Worm (Caenorhabditis elegans) whole organism, late embryonic: ENCODE data around the gene pyp-1.

Source experiments
- C08G9.2 ChIP-seq: sonication (generic microtip); optimal IDR thresholded peaks from 2 replicates; lab custom pipeline; 2016; ENCODE audit warnings: mild to moderate bottlenecking, missing genetic modification characterization, moderate library complexity, missing compliant biosample characterization
- C38D4.7 ChIP-seq: fragments of 200-800 bp; sonication (Bioruptor generic); optimal IDR thresholded peaks from 2 replicates; lab custom pipeline; 2018; ENCODE audit warnings: mild to moderate bottlenecking, missing genetic modification characterization, moderate library complexity, missing compliant biosample characterization
- F13H6.1 ChIP-seq: sonication (generic microtip); optimal IDR thresholded peaks from 2 replicates; lab custom pipeline; 2016; ENCODE audit warnings: missing genetic modification characterization, missing compliant biosample characterization
- K02D7.2 ChIP-seq: sonication (generic microtip); optimal IDR thresholded peaks from 2 replicates; lab custom pipeline; 2017; ENCODE audit warnings: mild to moderate bottlenecking, missing genetic modification characterization, missing compliant biosample characterization
- ahr-1 ChIP-seq: sonication (generic microtip); optimal IDR thresholded peaks from 2 replicates; lab custom pipeline; 2016; ENCODE audit warnings: missing genetic modification characterization, missing compliant biosample characterization
- ceh-2 ChIP-seq: sonication (generic microtip); optimal IDR thresholded peaks from 2 replicates; lab custom pipeline; 2016; ENCODE audit warnings: missing genotype, missing genetic modification characterization, missing compliant biosample characterization
- ceh-22 ChIP-seq: sonication (generic microtip); optimal IDR thresholded peaks from 2 replicates; lab custom pipeline; 2017; ENCODE audit warnings: missing biosample characterization, missing genetic modification characterization
- ceh-24 ChIP-seq: sonication (generic microtip); optimal IDR thresholded peaks from 2 replicates; lab custom pipeline; 2016; ENCODE audit warnings: mild to moderate bottlenecking, missing genetic modification characterization, missing compliant biosample characterization
- ceh-30 ChIP-seq: fragments of 150-350 bp; optimal IDR thresholded peaks from 2 replicates; lab custom pipeline; 2014; ENCODE audit warnings: missing biosample characterization, missing genetic modification characterization
- ceh-31 ChIP-seq: sonication (generic microtip); optimal IDR thresholded peaks from 2 replicates; lab custom pipeline; 2016; ENCODE audit warnings: missing genetic modification characterization, missing compliant biosample characterization
- ceh-34 ChIP-seq: sonication (generic microtip); optimal IDR thresholded peaks from 2 replicates; lab custom pipeline; 2016; ENCODE audit warnings: mild to moderate bottlenecking, missing genetic modification characterization, missing compliant biosample characterization
- ceh-45 ChIP-seq: fragments of 200-800 bp; sonication (Bioruptor generic); IDR thresholded peaks from 2 replicates; pipeline ENCODE4 v1.3.6; 2022; ENCODE audit warnings: missing genetic modification reagents, missing genetic modification characterization, missing compliant biosample characterization
- ceh-48 ChIP-seq: sonication (generic microtip); optimal IDR thresholded peaks from 2 replicates; lab custom pipeline; 2016; ENCODE audit warnings: missing genetic modification characterization, inconsistent platforms, missing compliant biosample characterization
- dmd-4 ChIP-seq: sonication (generic microtip); optimal IDR thresholded peaks from 2 replicates; lab custom pipeline; 2016; ENCODE audit warnings: borderline replicate concordance, missing genetic modification characterization, missing compliant biosample characterization
- dve-1 ChIP-seq: sonication (generic microtip); optimal IDR thresholded peaks from 2 replicates; lab custom pipeline; 2017; ENCODE audit warnings: antibody characterized with exemption, mild to moderate bottlenecking, missing genetic modification characterization, missing compliant biosample characterization
- elt-2 ChIP-seq: sonication (generic microtip); optimal IDR thresholded peaks from 2 replicates; lab custom pipeline; 2016; ENCODE audit warnings: missing genetic modification reagents, missing genetic modification characterization, missing compliant biosample characterization
- ets-4 ChIP-seq: sonication (generic microtip); optimal IDR thresholded peaks from 2 replicates; lab custom pipeline; 2016; ENCODE audit warnings: missing genetic modification characterization, missing compliant biosample characterization
- fax-1 ChIP-seq: sonication (generic microtip); optimal IDR thresholded peaks from 2 replicates; lab custom pipeline; 2016; ENCODE audit warnings: missing genotype, missing genetic modification characterization, missing compliant biosample characterization
- fkh-10 ChIP-seq: fragments of 150-350 bp; optimal IDR thresholded peaks from 2 replicates; lab custom pipeline; 2014; ENCODE audit warnings: missing biosample characterization, missing genetic modification reagents, missing genetic modification characterization
- fkh-6 ChIP-seq: sonication (generic microtip); optimal IDR thresholded peaks from 2 replicates; lab custom pipeline; 2016; ENCODE audit warnings: missing genetic modification characterization, missing compliant biosample characterization
- hlh-15 ChIP-seq: sonication (generic microtip); optimal IDR thresholded peaks from 2 replicates; lab custom pipeline; 2016; ENCODE audit warnings: missing genetic modification characterization, missing compliant biosample characterization
- hlh-30 ChIP-seq: sonication (generic microtip); optimal IDR thresholded peaks from 2 replicates; lab custom pipeline; 2017; ENCODE audit warnings: antibody characterized with exemption, missing genetic modification characterization, missing compliant biosample characterization; ENCODE audit not compliant: insufficient read depth
- hlh-6 ChIP-seq: sonication (generic microtip); optimal IDR thresholded peaks from 2 replicates; lab custom pipeline; 2016; ENCODE audit warnings: missing genotype, missing genetic modification characterization, missing compliant biosample characterization
- lim-6 ChIP-seq: sonication (generic microtip); optimal IDR thresholded peaks from 2 replicates; lab custom pipeline; 2016; ENCODE audit warnings: missing genetic modification characterization, missing compliant biosample characterization
- mec-3 ChIP-seq: sonication (generic microtip); optimal IDR thresholded peaks from 2 replicates; lab custom pipeline; 2016; ENCODE audit warnings: borderline replicate concordance, missing genetic modification characterization, missing compliant biosample characterization
- nhr-11 ChIP-seq: fragments of 150-350 bp; optimal IDR thresholded peaks from 2 replicates; lab custom pipeline; 2014; ENCODE audit warnings: missing biosample characterization, missing genetic modification characterization
- odd-2 ChIP-seq: sonication (generic microtip); optimal IDR thresholded peaks from 2 replicates; lab custom pipeline; 2017; ENCODE audit warnings: antibody characterized with exemption, mild to moderate bottlenecking, missing genetic modification characterization, missing compliant biosample characterization
- pag-3 ChIP-seq: sonication (generic microtip); optimal IDR thresholded peaks from 2 replicates; lab custom pipeline; 2016; ENCODE audit warnings: missing compliant biosample characterization, missing genetic modification characterization, borderline replicate concordance
- pat-9 ChIP-seq: fragments of 200-800 bp; sonication (Bioruptor generic); optimal IDR thresholded peaks from 2 replicates; lab custom pipeline; 2018; ENCODE audit warnings: mild to moderate bottlenecking, missing genetic modification characterization, moderate library complexity, missing compliant biosample characterization
- pha-2 ChIP-seq: sonication (generic microtip); optimal IDR thresholded peaks from 2 replicates; lab custom pipeline; 2017; ENCODE audit warnings: mild to moderate bottlenecking, missing genetic modification characterization, missing compliant biosample characterization
- pha-4 ChIP-seq: fragments of 150-350 bp; optimal IDR thresholded peaks from 2 replicates; lab custom pipeline; 2018; ENCODE audit warnings: missing biosample characterization, missing genetic modification reagents, missing genetic modification characterization
- pqm-1 ChIP-seq: sonication (generic microtip); optimal IDR thresholded peaks from 2 replicates; lab custom pipeline; 2016; ENCODE audit warnings: missing genetic modification characterization, missing compliant biosample characterization
- pros-1 ChIP-seq: fragments of 150-350 bp; optimal IDR thresholded peaks from 2 replicates; lab custom pipeline; 2014; ENCODE audit warnings: missing biosample characterization, missing genetic modification reagents, missing genetic modification characterization
- rnt-1 ChIP-seq: sonication (generic microtip); optimal IDR thresholded peaks from 2 replicates; lab custom pipeline; 2016; ENCODE audit warnings: missing genetic modification characterization, missing compliant biosample characterization
- sdc-2 ChIP-seq: sonication (generic microtip); optimal IDR thresholded peaks from 2 replicates; lab custom pipeline; 2016; ENCODE audit warnings: missing genotype, missing genetic modification characterization, missing compliant biosample characterization
- syd-9 ChIP-seq: sonication (generic microtip); optimal IDR thresholded peaks from 2 replicates; lab custom pipeline; 2016; ENCODE audit warnings: mild to moderate bottlenecking, missing genetic modification characterization, moderate library complexity, missing compliant biosample characterization
- tbx-2 ChIP-seq: sonication (generic microtip); optimal IDR thresholded peaks from 2 replicates; lab custom pipeline; 2016; ENCODE audit warnings: missing genetic modification characterization, missing compliant biosample characterization
- tbx-7 ChIP-seq: sonication (generic microtip); optimal IDR thresholded peaks from 2 replicates; lab custom pipeline; 2016; ENCODE audit warnings: missing genotype, missing genetic modification characterization, missing compliant biosample characterization
- ttx-3 ChIP-seq: sonication (generic microtip); optimal IDR thresholded peaks from 2 replicates; lab custom pipeline; 2016; ENCODE audit warnings: missing genetic modification reagents, missing genetic modification characterization, missing compliant biosample characterization
- unc-3 ChIP-seq, 2 experiments: fragments of 200-800 bp in 1 of 2; sonication (Bioruptor generic) in 1 of 2; sonication (generic microtip) in 1 of 2; conservative IDR thresholded peaks in 1 of 2; optimal IDR thresholded peaks in 1 of 2; 2 replicates each; pipeline versions ENCODE4 v1.3.6 to Lab custom; 2016 to 2022; ENCODE audit warnings: missing compliant biosample characterization in 2 of 2, missing genetic modification characterization in 2 of 2, missing genetic modification reagents in 1 of 2
- unc-86 ChIP-seq: sonication (generic microtip); optimal IDR thresholded peaks from 2 replicates; lab custom pipeline; 2016; ENCODE audit warnings: missing genetic modification characterization, missing compliant biosample characterization
- zip-5 ChIP-seq: sonication (generic microtip); optimal IDR thresholded peaks from 2 replicates; lab custom pipeline; 2016; ENCODE audit warnings: missing genetic modification characterization, missing compliant biosample characterization

pyp-1 gene

DNA sequence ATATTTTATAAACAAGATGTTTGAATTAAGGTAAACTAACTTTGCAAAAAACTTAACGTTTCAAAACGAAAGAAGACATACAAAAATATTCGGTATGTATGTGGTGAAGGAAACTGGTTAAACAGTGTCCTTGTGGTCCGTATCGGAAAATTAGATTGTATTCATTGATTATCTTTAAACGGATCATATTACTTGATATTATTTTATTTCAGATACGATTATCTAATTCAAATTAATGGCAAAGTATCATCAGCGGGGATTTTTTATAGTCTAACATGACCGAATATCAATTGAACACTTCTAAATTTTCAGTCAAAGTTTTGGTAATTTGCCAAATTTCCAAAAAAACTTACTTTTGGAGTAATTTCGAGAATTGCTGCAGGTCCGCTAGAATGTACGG lies 8.1 kb upstream of the pyp-1 start, which contains the start of gene C47E12.13:
C47E12.13 (minus strand) TSS at position 101 of the 400 bp plus-strand sequence.
- no peak for TF ChIP-seq tbx-2 (tag; lab: Kevin White, UChicago)
- TF ChIP-seq C38D4.7, result no peak
- TF ChIP-seq ceh-48 (tag; lab: Kevin White, UChicago), result no peak
- no peak for TF ChIP-seq pat-9 (tag; lab: Kevin White, UChicago)
- no peak for TF ChIP-seq dve-1
- no peak for TF ChIP-seq ahr-1 (tag; lab: Kevin White, UChicago)
- TF ChIP-seq nhr-11 (tag; lab: Kevin White, UChicago), result no peak
- no peak for TF ChIP-seq ceh-31 (tag; lab: Kevin White, UChicago)
- TF ChIP-seq zip-5, result no peak
- TF ChIP-seq pqm-1, result no peak
- no peak for TF ChIP-seq pag-3 (tag; lab: Kevin White, UChicago)

DNA sequence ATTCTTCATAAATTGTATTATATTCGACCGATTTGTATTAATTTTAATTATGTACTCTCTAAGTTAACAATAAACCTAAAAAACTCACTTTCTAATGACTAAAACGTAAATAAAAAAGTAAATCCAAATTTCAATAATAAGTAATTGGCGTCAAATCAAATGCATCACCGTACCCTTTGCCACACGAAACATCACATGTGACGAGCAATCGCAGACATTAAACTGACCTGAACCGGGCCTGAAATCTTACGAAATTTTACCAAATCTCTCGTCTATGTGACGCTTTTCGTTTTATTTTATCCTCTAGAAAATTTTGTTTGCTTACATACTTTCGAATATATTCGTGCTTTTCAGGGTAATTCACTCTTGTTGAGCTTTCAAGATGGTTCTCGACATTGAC lies 4.6 kb upstream of the pyp-1 start, which contains the start of the genes C47E12.2 and sars-1:
C47E12.2 (minus strand) TSS at position 131 of the 400 bp plus-strand sequence.
sars-1 (plus strand) TSS at position 355 of the 400 bp plus-strand sequence.
- TF ChIP-seq hlh-30 (tag; lab: Kevin White, UChicago) (no peak), ttx-3 (tag; lab: Kevin White, UChicago) (no peak), unc-86 (tag; lab: Kevin White, UChicago) (no peak), pat-9 (tag; lab: Kevin White, UChicago) (no peak), rnt-1 (no peak), C08G9.2 (no peak)
- TF ChIP-seq, all 69 proteins: peak for 0

DNA sequence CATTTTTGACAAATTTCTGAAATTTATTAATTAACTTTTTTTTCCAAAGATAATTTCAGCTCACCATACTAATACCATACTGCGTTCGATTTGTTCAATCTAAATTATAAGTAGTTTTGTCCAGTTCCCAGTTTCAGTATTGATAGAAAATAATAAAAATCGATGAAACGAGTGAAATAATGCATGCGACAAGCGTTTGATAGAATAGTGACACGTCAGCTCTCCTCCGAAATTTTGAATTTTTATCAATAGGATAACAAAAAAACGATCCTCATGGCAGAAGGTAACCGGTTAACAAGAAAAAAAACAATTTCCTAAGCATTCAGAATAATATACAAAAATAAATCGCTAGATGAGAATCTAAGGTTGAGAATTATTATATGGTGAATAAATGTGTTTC lies 3.0 kb upstream of the pyp-1 start, which contains the start of gene C47E12.3:
C47E12.3 (minus strand) TSS at position 101 of the 400 bp plus-strand sequence.
- TF ChIP-seq hlh-15 (tag; lab: Kevin White, UChicago), result no peak
- no peak for TF ChIP-seq sdc-2 (tag; lab: Kevin White, UChicago)
- no peak for TF ChIP-seq ceh-22
- no peak for TF ChIP-seq unc-3 (GFP tag; conservative IDR thresholded peaks at IDR 0.05; lab: Robert Waterston, UW)
- no peak for TF ChIP-seq unc-3 (tag; optimal IDR thresholded peaks at IDR 0.05; lab: Kevin White, UChicago)
- TF ChIP-seq tbx-2 (tag; lab: Kevin White, UChicago), result no peak
- TF ChIP-seq elt-2, result no peak
- no peak for TF ChIP-seq pha-4
- no peak for TF ChIP-seq pros-1 (tag; lab: Kevin White, UChicago)
- TF ChIP-seq ttx-3 (tag; lab: Kevin White, UChicago), result no peak
- no peak for TF ChIP-seq ceh-31 (tag; lab: Kevin White, UChicago)
- no peak for TF ChIP-seq odd-2 (tag; lab: Kevin White, UChicago)
- no peak for TF ChIP-seq ceh-30 (tag; lab: Kevin White, UChicago)
- no peak for TF ChIP-seq hlh-6 (tag; lab: Kevin White, UChicago)
- TF ChIP-seq, all 69 proteins: peak for 0

DNA sequence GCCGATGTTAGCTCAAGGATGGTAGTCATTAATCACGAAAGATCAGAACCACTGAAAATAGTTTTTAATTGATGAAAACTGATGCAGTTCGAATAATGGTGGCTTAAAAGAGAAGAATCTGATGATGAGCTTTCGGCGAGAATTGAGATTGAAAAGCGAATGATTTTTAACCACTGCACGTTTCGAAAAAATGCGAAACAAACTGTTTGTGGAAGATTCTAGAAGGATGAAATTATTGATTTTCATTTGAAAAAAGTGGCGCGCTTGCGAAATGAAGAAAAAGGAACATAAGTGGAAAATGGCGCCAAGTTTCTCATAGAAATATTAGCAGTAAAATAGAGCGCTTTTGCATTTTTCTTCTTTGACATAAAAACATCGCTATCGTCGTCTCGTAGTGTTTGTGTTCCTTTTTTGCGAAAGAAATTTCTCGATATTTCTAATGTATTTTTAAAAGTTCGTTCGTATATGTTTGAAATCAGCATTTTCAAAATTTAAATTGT lies 3.8 kb downstream of the pyp-1 start, which contains the start of gene uba-1:
uba-1 (minus strand) TSS at position 51 of the 500 bp plus-strand sequence.
- no peak for TF ChIP-seq unc-3 (GFP tag; conservative IDR thresholded peaks at IDR 0.05; lab: Robert Waterston, UW)
- no peak for TF ChIP-seq unc-3 (tag; optimal IDR thresholded peaks at IDR 0.05; lab: Kevin White, UChicago)
- no peak for TF ChIP-seq mec-3 (tag; lab: Kevin White, UChicago)
- no peak for TF ChIP-seq ceh-45 (GFP tag; lab: Robert Waterston, UW)
- TF ChIP-seq, all 69 proteins: peak for 0

DNA sequence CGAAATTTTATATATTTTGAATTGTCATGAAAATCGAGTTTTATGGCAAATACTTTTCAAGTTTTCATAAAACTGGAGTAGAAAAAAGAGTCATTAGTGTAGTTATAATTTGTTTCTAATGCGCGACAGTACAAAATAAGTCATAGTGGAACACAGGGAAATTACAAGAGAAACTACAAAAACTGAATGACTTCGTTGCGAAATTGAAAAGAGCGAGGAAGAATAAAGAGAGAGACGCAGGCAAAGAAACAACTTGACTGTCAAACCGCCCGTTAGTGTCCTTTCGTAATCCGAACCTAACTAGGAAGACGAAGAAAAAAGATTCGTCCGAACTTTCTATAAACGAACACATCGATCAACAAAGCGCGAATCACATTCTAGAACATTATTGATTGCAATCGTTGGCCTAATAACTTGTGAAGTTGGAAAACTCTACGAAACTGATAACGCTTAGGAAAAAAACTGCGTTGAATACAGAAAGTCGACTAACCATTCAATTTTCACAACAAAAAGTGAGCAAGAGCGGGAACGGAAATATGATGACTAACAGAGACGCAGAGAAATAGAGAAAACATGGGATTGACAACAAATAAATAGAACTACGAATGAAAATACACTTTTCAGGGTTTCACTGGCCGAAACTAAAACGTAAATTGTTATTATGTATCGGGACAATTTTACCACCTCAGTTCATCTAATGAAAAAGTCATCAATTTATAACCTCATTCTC lies 5.2 kb downstream of the pyp-1 start:
- TF ChIP-seq odd-2 (tag; lab: Kevin White, UChicago) (no peak), fkh-10 (GFP tag; lab: Kevin White, UChicago) (no peak), pqm-1 (no peak), fkh-6 (tag; lab: Kevin White, UChicago) (no peak), fax-1 (tag; lab: Kevin White, UChicago) (no peak), pha-2 (tag; lab: Kevin White, UChicago) (no peak), pha-4 (no peak), syd-9 (tag; lab: Kevin White, UChicago) (no peak), K02D7.2 (tag; lab: Kevin White, UChicago) (no peak), tbx-7 (no peak), ceh-2 (tag; lab: Kevin White, UChicago) (no peak), ahr-1 (tag; lab: Kevin White, UChicago) (no peak), ceh-34 (tag; lab: Kevin White, UChicago) (no peak), dve-1 (no peak), lim-6 (no peak), F13H6.1 (no peak), ceh-24 (no peak), dmd-4 (no peak), ets-4 (tag; lab: Kevin White, UChicago) (no peak)
